Fruit fly (Drosophila melanogaster): ENCODE measurements around the gene Ada1-2.

DNA sequence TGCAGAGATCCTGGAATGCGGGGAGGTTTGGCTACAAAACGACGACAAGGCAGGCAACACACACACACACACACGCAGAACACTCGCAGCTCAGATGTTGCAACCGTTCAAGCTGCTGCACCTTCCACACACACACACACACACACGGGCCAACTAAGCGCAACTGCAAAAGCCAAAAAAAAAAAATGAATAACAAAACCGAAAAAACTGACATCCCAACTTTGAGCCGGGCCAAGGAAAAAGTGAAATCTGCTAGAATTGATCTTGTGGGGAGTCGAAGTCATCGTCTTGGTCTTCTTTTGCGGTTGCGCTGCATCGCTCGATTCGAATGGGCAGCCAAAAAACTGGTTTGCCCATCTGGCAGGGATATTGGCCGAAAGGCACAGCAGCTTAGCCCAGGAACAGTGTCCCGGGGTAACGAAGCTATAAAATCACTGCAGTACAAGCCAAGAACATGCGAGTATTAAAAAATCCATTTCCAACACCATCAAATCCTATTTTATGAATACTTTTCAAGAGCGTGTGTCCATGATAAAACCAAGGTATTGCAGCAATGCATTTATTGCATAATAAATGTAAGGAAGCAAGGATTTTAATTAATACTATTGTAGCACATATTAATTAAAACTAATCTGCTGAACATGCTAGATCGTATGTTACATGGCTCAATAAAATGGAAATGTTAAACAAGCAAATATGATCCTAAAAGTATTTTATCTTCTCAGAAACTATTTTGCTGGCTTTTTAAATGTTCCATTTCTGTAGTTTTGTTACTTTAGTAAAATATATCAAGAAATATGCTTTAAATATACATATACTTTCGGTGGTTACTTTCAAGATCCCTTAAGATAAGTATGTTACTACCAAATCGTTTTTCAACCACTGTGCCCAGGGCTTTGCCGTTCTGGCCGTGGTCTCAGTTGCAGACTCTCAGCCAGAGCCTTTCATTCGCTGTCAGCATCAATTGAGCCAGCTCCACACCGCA, 26.8 kb upstream of the Ada1-2 start:
- no peak for TF ChIP-seq pan (optimal IDR thresholded peaks at IDR 0.05)
- no peak for TF ChIP-seq CG8478 (optimal IDR thresholded peaks at IDR 0.05)
- TF ChIP-seq usp (GFP tag; optimal IDR thresholded peaks at IDR 0.05): no peak
- TF ChIP-seq EcR (GFP tag; optimal IDR thresholded peaks at IDR 0.05): no peak
- no peak for TF ChIP-seq psq (optimal IDR thresholded peaks at IDR 0.05)
- TF ChIP-seq Dll (optimal IDR thresholded peaks at IDR 0.05): no peak
